Worm (Caenorhabditis elegans): Measurements from ENCODE around the gene smg-7.

The smg-7 gene

ce11 chrIV:6777156-6777555 is 34.9 kb upstream of the smg-7 start:
- TF ChIP-seq madf-8 (GFP tag; conservative IDR thresholded peaks at IDR 0.05) (peak; percentile 20; the same call in 1 of the 2 replicates), somi-1 (GFP tag; optimal IDR thresholded peaks at IDR 0.05) (no peak), F39B2.1 (GFP tag; IDR thresholded peaks at IDR 0.05) (no peak), tbx-9 (tag; optimal IDR thresholded peaks at IDR 0.05; ENCODE audit: borderline replicate concordance) (no peak), die-1 (tag; optimal IDR thresholded peaks at IDR 0.05) (no peak), xnd-1 (tag; optimal IDR thresholded peaks at IDR 0.05) (peak; percentile 19), lsy-27 (tag; optimal IDR thresholded peaks at IDR 0.05; ENCODE audit: borderline replicate concordance, insufficient read depth) (no peak), lin-54 (GFP tag; optimal IDR thresholded peaks at IDR 0.05) (peak; percentile 46), snpc-4 (GFP tag; optimal IDR thresholded peaks at IDR 0.05) (no peak), snpc-4 (tag; optimal IDR thresholded peaks at IDR 0.05) (peak in 2 of 4 experiments; percentile 65 to 71), rcor-1 (GFP tag; IDR thresholded peaks at IDR 0.05) (no peak), ceh-40 (GFP tag; IDR thresholded peaks at IDR 0.05) (no peak), F52B5.7 (tag; optimal IDR thresholded peaks at IDR 0.05) (no peak), D2030.7 (GFP tag; IDR thresholded peaks at IDR 0.05) (0 out of 2 replicates have a peak, but pooled peaks have one; percentile 19), sea-2 (GFP tag; IDR thresholded peaks at IDR 0.05) (no peak), F33H1.4 (GFP tag; IDR thresholded peaks at IDR 0.05) (no peak), ztf-18 (tag; optimal IDR thresholded peaks at IDR 0.05) (no peak), dpl-1 (GFP tag; optimal IDR thresholded peaks at IDR 0.05) (peak; percentile 34), aptf-2 (GFP tag; conservative IDR thresholded peaks at IDR 0.05) (no peak), ceh-79 (tag; optimal IDR thresholded peaks at IDR 0.05) (no peak), Y53G8AR.9 (GFP tag; conservative IDR thresholded peaks at IDR 0.05) (no peak), let-526 (GFP tag; IDR thresholded peaks at IDR 0.05) (no peak), attf-6 (GFP tag; IDR thresholded peaks at IDR 0.05) (no peak), nhr-80 (tag; optimal IDR thresholded peaks at IDR 0.05) (no peak), unc-130 (GFP tag; optimal IDR thresholded peaks at IDR 0.05) (peak; percentile 32), F57C9.4 (tag; optimal IDR thresholded peaks at IDR 0.05) (no peak), bed-2 (GFP tag; IDR thresholded peaks at IDR 0.05) (no peak), nhr-120 (GFP tag; IDR thresholded peaks at IDR 0.05) (no peak), lsl-1 (GFP tag; optimal IDR thresholded peaks at IDR 0.05) (peak; percentile 79), pbrm-1 (GFP tag; IDR thresholded peaks at IDR 0.05) (no peak), F10E7.11 (tag; optimal IDR thresholded peaks at IDR 0.05) (no peak), hlh-26 (GFP tag; conservative IDR thresholded peaks at IDR 0.05) (no peak), T26A5.8 (tag; optimal IDR thresholded peaks at IDR 0.05) (no peak), hmg-1.2 (GFP tag; IDR thresholded peaks at IDR 0.05) (peak; percentile 15; the same call in 1 of the 2 replicates), let-607 (tag; optimal IDR thresholded peaks at IDR 0.05) (no peak), dpff-1 (tag; optimal IDR thresholded peaks at IDR 0.05) (no peak), B0261.1 (tag; optimal IDR thresholded peaks at IDR 0.05) (no peak), ceh-91 (GFP tag; IDR thresholded peaks at IDR 0.05) (no peak), B0019.2 (GFP tag; conservative IDR thresholded peaks at IDR 0.05) (no peak), egl-44 (GFP tag; IDR thresholded peaks at IDR 0.05) (no peak), ama-1 (optimal IDR thresholded peaks at IDR 0.05) (no peak), ama-1 (GFP tag; optimal IDR thresholded peaks at IDR 0.05) (no peak), ceh-27 (GFP tag; optimal IDR thresholded peaks at IDR 0.05) (no peak), mel-28 (tag; optimal IDR thresholded peaks at IDR 0.05; ENCODE audit: borderline replicate concordance) (no peak), efl-1 (GFP tag; optimal IDR thresholded peaks at IDR 0.05) (peak; percentile 61), C06A6.2 (GFP tag; conservative IDR thresholded peaks at IDR 0.05) (no peak), hrde-1 (tag; optimal IDR thresholded peaks at IDR 0.05; ENCODE audit: borderline replicate concordance) (no peak), nfyb-1 (GFP tag; IDR thresholded peaks at IDR 0.05) (no peak), ztf-3 (GFP tag; optimal IDR thresholded peaks at IDR 0.05) (no peak), bed-1 (GFP tag; IDR thresholded peaks at IDR 0.05) (no peak)

Data from whole organism, young adult.